Fruit fly (Drosophila melanogaster): ENCODE measurements around the gene CG12814.

DNA sequence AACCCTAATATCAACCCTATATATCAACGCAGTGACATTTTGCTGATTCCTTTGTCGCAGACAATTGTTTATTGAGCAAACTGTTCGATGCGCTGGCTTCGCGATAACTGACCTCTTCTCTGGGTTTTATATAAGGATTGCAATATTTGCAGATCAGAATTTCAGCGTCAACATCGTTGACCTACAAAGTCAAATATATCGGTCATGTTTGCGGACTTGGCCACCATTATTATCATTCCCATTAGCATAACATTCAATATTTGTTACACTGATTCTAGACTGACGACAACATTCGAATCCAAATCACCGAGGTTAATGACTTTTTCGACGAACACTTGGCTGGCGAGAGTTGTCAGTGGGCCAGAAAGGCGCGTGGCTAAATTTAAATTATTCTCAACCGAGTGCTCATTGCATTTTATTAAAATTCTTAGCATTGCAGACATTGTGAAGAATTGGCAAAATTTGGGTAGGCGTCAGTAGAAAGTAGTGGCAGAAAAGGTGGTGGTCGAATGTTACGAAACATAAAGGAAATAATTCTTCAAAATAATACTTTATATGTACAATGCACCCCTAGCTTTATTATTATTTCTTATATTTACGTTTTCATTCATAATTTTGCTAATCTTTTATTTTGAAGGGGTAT lies 20.2 kb downstream of the CG12814 start:
- TF ChIP-seq pan (optimal IDR thresholded peaks at IDR 0.05): no peak
- TF ChIP-seq usp (GFP tag; optimal IDR thresholded peaks at IDR 0.05): no peak
- no peak for TF ChIP-seq psq (optimal IDR thresholded peaks at IDR 0.05)
- no peak for TF ChIP-seq Dll (optimal IDR thresholded peaks at IDR 0.05)

Data from whole organism.